Fruit fly (Drosophila melanogaster) whole organism, embryonic: ENCODE results near the gene CG17325.

Source experiments
- CG10366 ChIP-seq: fragments of 200-800 bp; sonication (Bioruptor generic); IDR thresholded peaks from 2 replicates; pipeline ENCODE4 v1.3.6; 2022; ENCODE audit warnings: missing biosample characterization, missing genetic modification characterization
- CG10979 ChIP-seq: fragments of 200-800 bp; sonication (Bioruptor generic); optimal IDR thresholded peaks from 2 replicates; lab custom pipeline; 2018; ENCODE audit warnings: missing biosample characterization, mild to moderate bottlenecking, missing genetic modification characterization, moderate library complexity
- CG11695 ChIP-seq: fragments of 200-800 bp; sonication (Bioruptor generic); IDR thresholded peaks from 3 replicates; pipeline ENCODE4 v1.3.6; 2022; ENCODE audit warnings: missing biosample characterization, missing genetic modification characterization
- CG12155 ChIP-seq: fragments of 200-800 bp; sonication (Bioruptor generic); optimal IDR thresholded peaks from 3 replicates; lab custom pipeline; 2016; ENCODE audit warnings: missing biosample characterization, missing genetic modification characterization
- CG13123 ChIP-seq: fragments of 200-800 bp; sonication (Bioruptor generic); optimal IDR thresholded peaks from 2 replicates; lab custom pipeline; 2016; ENCODE audit warnings: missing biosample characterization, missing genetic modification characterization
- CG1602 ChIP-seq: fragments of 200-800 bp; sonication (Bioruptor generic); optimal IDR thresholded peaks from 3 replicates; lab custom pipeline; 2016; ENCODE audit warnings: missing biosample characterization, missing genetic modification characterization
- CG31388 ChIP-seq: fragments of 200-800 bp; sonication (Bioruptor generic); optimal IDR thresholded peaks from 2 replicates; lab custom pipeline; 2016; ENCODE audit warnings: missing biosample characterization, missing genetic modification characterization
- CG3163 ChIP-seq: fragments of 200-800 bp; sonication (Bioruptor generic); optimal IDR thresholded peaks from 3 replicates; lab custom pipeline; 2016; ENCODE audit warnings: missing biosample characterization, missing genetic modification characterization
- CG42726 ChIP-seq: fragments of 200-800 bp; sonication (Bioruptor generic); IDR thresholded peaks from 2 replicates; pipeline ENCODE4 v1.3.6; 2022; ENCODE audit warnings: missing biosample characterization, missing genetic modification characterization; ENCODE audit not compliant: partially characterized antibody
- CG5245 ChIP-seq: fragments of 200-800 bp; sonication (Bioruptor generic); optimal IDR thresholded peaks from 3 replicates; lab custom pipeline; 2016; ENCODE audit warnings: missing biosample characterization, missing genetic modification characterization
- CG6791 ChIP-seq: fragments of 200-800 bp; sonication (Bioruptor generic); IDR thresholded peaks from 3 replicates; pipeline ENCODE4 v1.3.6; 2022; ENCODE audit warnings: missing biosample characterization, missing genetic modification characterization; ENCODE audit not compliant: partially characterized antibody
- CG7987 ChIP-seq: fragments of 200-800 bp; sonication (Bioruptor generic); optimal IDR thresholded peaks from 2 replicates; lab custom pipeline; 2018; ENCODE audit warnings: missing biosample characterization, mild to moderate bottlenecking, missing genetic modification characterization, moderate library complexity
- CG9727 ChIP-seq: fragments of 200-800 bp; sonication (Bioruptor generic); optimal IDR thresholded peaks from 3 replicates; lab custom pipeline; 2017; ENCODE audit warnings: missing biosample characterization, mild to moderate bottlenecking, missing genetic modification characterization
- CrebB ChIP-seq: fragments of 200-800 bp; sonication (Bioruptor generic); optimal IDR thresholded peaks from 3 replicates; lab custom pipeline; 2018; ENCODE audit warnings: missing biosample characterization, mild to moderate bottlenecking, missing genetic modification characterization
- Dad ChIP-seq: fragments of 200-800 bp; sonication (Bioruptor generic); optimal IDR thresholded peaks from 3 replicates; lab custom pipeline; 2016; ENCODE audit warnings: missing biosample characterization, missing genetic modification characterization
- Drgx ChIP-seq: fragments of 200-800 bp; sonication (Bioruptor generic); IDR thresholded peaks from 2 replicates; pipeline ENCODE4 v1.3.6; 2022; ENCODE audit warnings: missing biosample characterization, missing genetic modification characterization
- GATAe ChIP-seq: fragments of 200-800 bp; sonication (Bioruptor generic); conservative IDR thresholded peaks from 2 replicates; pipeline ENCODE4 v1.3.6; 2022; ENCODE audit warnings: missing biosample characterization, missing genetic modification characterization
- HmgZ ChIP-seq: fragments of 200-800 bp; sonication (Bioruptor generic); optimal IDR thresholded peaks from 2 replicates; lab custom pipeline; 2018; ENCODE audit warnings: missing biosample characterization, mild to moderate bottlenecking, missing genetic modification characterization
- Hr3 ChIP-seq: fragments of 200-800 bp; sonication (Bioruptor generic); optimal IDR thresholded peaks from 3 replicates; lab custom pipeline; 2016; ENCODE audit warnings: missing biosample characterization, missing genetic modification characterization
- Hr51 ChIP-seq, 2 experiments: fragments of 200-800 bp; sonication (Bioruptor generic); optimal IDR thresholded peaks; 2 replicates in 1 of 2; 3 replicates in 1 of 2; lab custom pipeline; 2016 to 2018; ENCODE audit warnings: missing biosample characterization in 2 of 2, missing genetic modification characterization in 2 of 2, mild to moderate bottlenecking in 1 of 2, moderate library complexity in 1 of 2
- Lpt ChIP-seq: fragments of >200 bp; optimal IDR thresholded peaks from 2 replicates; lab custom pipeline; 2018; ENCODE audit warnings: missing biosample characterization, missing genetic modification characterization
- Mad ChIP-seq: fragments of 200-800 bp; sonication (Bioruptor generic); optimal IDR thresholded peaks from 2 replicates; lab custom pipeline; 2016; ENCODE audit warnings: missing biosample characterization, missing genetic modification characterization
- Rx ChIP-seq: fragments of 200-800 bp; sonication (Bioruptor generic); IDR thresholded peaks from 2 replicates; pipeline ENCODE4 v1.3.6; 2022; ENCODE audit warnings: missing biosample characterization, missing genetic modification characterization
- Six4 ChIP-seq: fragments of 200-800 bp; sonication (Bioruptor generic); optimal IDR thresholded peaks from 2 replicates; lab custom pipeline; 2016; ENCODE audit warnings: missing biosample characterization, missing genetic modification characterization
- Ssrp ChIP-seq: fragments of 200-800 bp; sonication (Bioruptor generic); optimal IDR thresholded peaks from 2 replicates; lab custom pipeline; 2018; ENCODE audit warnings: missing biosample characterization, mild to moderate bottlenecking, missing genetic modification characterization, moderate library complexity
- Taf1 ChIP-seq: fragments of 200-800 bp; sonication (Bioruptor generic); IDR thresholded peaks from 2 replicates; pipeline ENCODE4 v1.3.6; 2022; ENCODE audit warnings: missing biosample characterization, missing genetic modification characterization
- ac ChIP-seq: fragments of 200-800 bp; sonication (Bioruptor generic); optimal IDR thresholded peaks from 3 replicates; lab custom pipeline; 2017; ENCODE audit warnings: missing biosample characterization, mild to moderate bottlenecking, missing genetic modification characterization
- ara ChIP-seq: fragments of 200-800 bp; sonication (Bioruptor generic); IDR thresholded peaks from 2 replicates; pipeline ENCODE4 v1.3.6; 2022; ENCODE audit warnings: missing biosample characterization, missing genetic modification characterization
- caup ChIP-seq: fragments of 200-800 bp; sonication (Bioruptor generic); optimal IDR thresholded peaks from 3 replicates; lab custom pipeline; 2017; ENCODE audit warnings: missing biosample characterization, mild to moderate bottlenecking, missing genetic modification characterization, moderate library complexity; ENCODE audit not compliant: severe bottlenecking
- chm ChIP-seq: fragments of 200-800 bp; sonication (Bioruptor generic); IDR thresholded peaks from 2 replicates; pipeline ENCODE4 v1.3.6; 2022; ENCODE audit warnings: missing biosample characterization, missing genetic modification characterization
- dan ChIP-seq: fragments of 200-800 bp; sonication (Bioruptor generic); IDR thresholded peaks from 2 replicates; pipeline ENCODE4 v1.3.6; 2022; ENCODE audit warnings: missing biosample characterization, missing genetic modification characterization
- ewg ChIP-seq: fragments of 200-800 bp; sonication (Bioruptor generic); optimal IDR thresholded peaks from 3 replicates; lab custom pipeline; 2017; ENCODE audit warnings: mild to moderate bottlenecking, missing biosample characterization, missing genetic modification reagents, missing genetic modification characterization
- fu2 ChIP-seq: fragments of 200-800 bp; sonication (Bioruptor generic); optimal IDR thresholded peaks from 2 replicates; lab custom pipeline; 2016; ENCODE audit warnings: missing biosample characterization, missing genetic modification characterization
- gfzf ChIP-seq: fragments of 200-800 bp; sonication (Bioruptor generic); optimal IDR thresholded peaks from 2 replicates; lab custom pipeline; 2016; ENCODE audit warnings: missing biosample characterization, mild to moderate bottlenecking, missing genetic modification characterization, moderate library complexity
- gro ChIP-seq: fragments of 200-800 bp; sonication (Bioruptor generic); optimal IDR thresholded peaks from 2 replicates; lab custom pipeline; 2016; ENCODE audit warnings: missing biosample characterization, missing genetic modification characterization
- gsb ChIP-seq: fragments of 200-800 bp; sonication (Bioruptor generic); IDR thresholded peaks from 2 replicates; pipeline ENCODE4 v1.3.6; 2022; ENCODE audit warnings: missing biosample characterization, missing genetic modification characterization
- her ChIP-seq: fragments of 200-800 bp; sonication (Bioruptor generic); optimal IDR thresholded peaks from 2 replicates; lab custom pipeline; 2016; ENCODE audit warnings: missing biosample characterization, missing genetic modification characterization
- ind ChIP-seq: fragments of 200-800 bp; sonication (Bioruptor generic); optimal IDR thresholded peaks from 3 replicates; lab custom pipeline; 2016; ENCODE audit warnings: missing biosample characterization, missing genetic modification characterization
- insv ChIP-seq, 2 experiments: fragments of 200-800 bp; sonication (Bioruptor generic); optimal IDR thresholded peaks; 3 replicates each; lab custom pipeline; 2016 to 2018; ENCODE audit warnings: missing biosample characterization in 2 of 2, missing genetic modification characterization in 2 of 2
- jing ChIP-seq: fragments of 200-800 bp; sonication (Bioruptor generic); optimal IDR thresholded peaks from 2 replicates; lab custom pipeline; 2018; ENCODE audit warnings: missing biosample characterization, mild to moderate bottlenecking, missing genetic modification characterization
- kah ChIP-seq: fragments of 200-800 bp; sonication (Bioruptor generic); optimal IDR thresholded peaks from 2 replicates; lab custom pipeline; 2018; ENCODE audit warnings: missing biosample characterization, mild to moderate bottlenecking, missing genetic modification characterization
- knrl ChIP-seq: fragments of 200-800 bp; sonication (Bioruptor generic); IDR thresholded peaks from 3 replicates; pipeline ENCODE4 v1.3.6; 2022; ENCODE audit warnings: missing biosample characterization, missing genetic modification characterization; ENCODE audit not compliant: partially characterized antibody
- lmd ChIP-seq: fragments of 200-800 bp; sonication (Bioruptor generic); IDR thresholded peaks from 2 replicates; pipeline ENCODE4 v1.3.6; 2022; ENCODE audit warnings: missing biosample characterization, missing genetic modification characterization
- mld ChIP-seq: fragments of 200-800 bp; sonication (Bioruptor generic); IDR thresholded peaks from 3 replicates; pipeline ENCODE4 v1.3.6; 2022; ENCODE audit warnings: missing biosample characterization, missing genetic modification characterization; ENCODE audit not compliant: partially characterized antibody
- nom ChIP-seq: fragments of 200-800 bp; sonication (Bioruptor generic); optimal IDR thresholded peaks from 2 replicates; lab custom pipeline; 2017; ENCODE audit warnings: missing biosample characterization, missing genetic modification characterization, mild to moderate bottlenecking, moderate library complexity, missing genetic modification reagents
- odd ChIP-seq: fragments of 200-800 bp; sonication (Bioruptor generic); optimal IDR thresholded peaks from 2 replicates; lab custom pipeline; 2017; ENCODE audit warnings: missing biosample characterization, mild to moderate bottlenecking, missing genetic modification characterization
- pfk ChIP-seq: fragments of 200-800 bp; sonication (Bioruptor generic); optimal IDR thresholded peaks from 2 replicates; lab custom pipeline; 2018; ENCODE audit warnings: missing biosample characterization, mild to moderate bottlenecking, missing genetic modification characterization, moderate library complexity
- sd ChIP-seq: fragments of 200-800 bp; sonication (Bioruptor generic); optimal IDR thresholded peaks from 3 replicates; lab custom pipeline; 2018; ENCODE audit warnings: missing biosample characterization, mild to moderate bottlenecking, missing genetic modification characterization, moderate library complexity
- stc ChIP-seq: fragments of 200-800 bp; sonication (Bioruptor generic); IDR thresholded peaks from 2 replicates; pipeline ENCODE4 v1.3.6; 2022; ENCODE audit warnings: missing biosample characterization, missing genetic modification characterization
- tll ChIP-seq, 2 experiments: fragments of 200-800 bp in 1 of 2; fragments of >200 bp in 1 of 2; sonication (Bioruptor generic) in 1 of 2; optimal IDR thresholded peaks; 2 replicates each; lab custom pipeline; 2017 to 2019; ENCODE audit warnings: missing biosample characterization in 2 of 2, missing genetic modification characterization in 2 of 2, mild to moderate bottlenecking in 1 of 2, moderate library complexity in 1 of 2

The CG17325 gene

dm6 chr2L:18857635-18858059 is 45.2 kb downstream of the CG17325 start (continued):
- TF ChIP-seq Six4 (GFP tag; lab: Kevin White, UChicago) (peak; percentile 87), CG1602 (peak; percentile 89), CG42726 (no peak), CG3163 (GFP tag; lab: Kevin White, UChicago) (peak; percentile 66), HmgZ (tag; lab: Kevin White, UChicago) (peak; percentile 94), chm (peak; percentile 92), CG7987 (peak; percentile 59), gsb (GFP tag; lab: Robert Waterston, UW) (peak; percentile 82), CG31388 (GFP tag; lab: Kevin White, UChicago) (peak; percentile 57), Rx (GFP tag; lab: Robert Waterston, UW) (peak; percentile 86), Dad (peak; percentile 46), GATAe (GFP tag; lab: Robert Waterston, UW) (peak; percentile 78), insv (GFP tag; optimal IDR thresholded peaks at IDR 0.05; lab: Kevin White, UChicago) (peak in 1 of 2 experiments; percentile 49), gfzf (no peak), sd (peak; percentile 77), nom (GFP tag; lab: Kevin White, UChicago) (peak; percentile 90), CrebB (tag; lab: Kevin White, UChicago) (peak; percentile 81), Taf1 (peak; percentile 81), kah (GFP tag; lab: Kevin White, UChicago) (peak; percentile 82), CG9727 (GFP tag; lab: Kevin White, UChicago) (peak; percentile 69), CG6791 (GFP tag; lab: Robert Waterston, UW) (no peak), Drgx (GFP tag; lab: Robert Waterston, UW) (peak; percentile 96), lmd (peak; percentile 84), CG10979 (tag; lab: Kevin White, UChicago) (peak; percentile 87), ac (GFP tag; lab: Kevin White, UChicago) (peak; percentile 16), CG11695 (GFP tag; lab: Robert Waterston, UW) (peak; percentile 88), ewg (GFP tag; lab: Kevin White, UChicago) (peak; percentile 83), gro (GFP tag; lab: Kevin White, UChicago) (peak; percentile 76), CG13123 (GFP tag; lab: Kevin White, UChicago) (peak; percentile 64), stc (GFP tag; lab: Robert Waterston, UW) (peak; percentile 90), mld (GFP tag; lab: Robert Waterston, UW) (no peak), ind (GFP tag; lab: Kevin White, UChicago) (peak; percentile 91), CG10366 (GFP tag; lab: Robert Waterston, UW) (peak; percentile 91), Hr3 (peak; percentile 87), fu2 (peak; percentile 82), her (GFP tag; lab: Kevin White, UChicago) (peak; percentile 78), caup (GFP tag; lab: Kevin White, UChicago) (peak; percentile 83), CG5245 (GFP tag; lab: Kevin White, UChicago) (peak; percentile 64), knrl (GFP tag; lab: Robert Waterston, UW) (no peak), Ssrp (tag; lab: Kevin White, UChicago) (peak; percentile 91), dan (GFP tag; lab: Robert Waterston, UW) (0 out of 2 replicates have a peak, but pooled peaks have one; percentile 13), tll (GFP tag; optimal IDR thresholded peaks at IDR 0.05; lab: Kevin White, UChicago) (no peak), jing (GFP tag; lab: Kevin White, UChicago) (peak; percentile 78), Hr51 (GFP tag; optimal IDR thresholded peaks at IDR 0.05; lab: Kevin White, UChicago) (peak; percentile 77 to 94), Lpt (no peak), ara (GFP tag; lab: Robert Waterston, UW) (peak; percentile 86), pfk (GFP tag; lab: Kevin White, UChicago) (no peak), Mad (GFP tag; lab: Kevin White, UChicago) (peak; percentile 84), odd (no peak), CG12155 (GFP tag; lab: Kevin White, UChicago) (peak; percentile 89)
